Worm (Caenorhabditis elegans): Measurements from ENCODE around the gene dpy-8.

DNA sequence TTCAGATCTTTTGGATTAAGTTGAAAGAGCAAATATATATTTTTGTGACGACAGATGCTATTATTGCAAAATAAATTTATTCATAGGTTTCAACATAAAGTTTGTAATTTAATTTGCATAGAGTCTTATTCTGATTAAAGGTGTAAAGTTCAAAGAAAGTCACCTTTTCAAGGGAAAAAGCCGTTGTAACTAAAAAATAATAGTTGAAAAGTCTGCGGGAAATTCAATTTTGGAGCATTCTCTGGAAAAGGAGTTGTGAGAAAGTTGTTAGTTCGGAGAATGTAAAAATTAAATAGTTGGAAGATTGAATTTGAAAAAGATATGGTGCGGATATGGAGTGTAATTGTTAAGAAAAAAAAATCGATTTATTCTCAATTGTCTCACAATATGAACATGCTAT is 13.8 kb upstream of the dpy-8 start:
- no peak for TF ChIP-seq gei-17 (GFP tag; optimal IDR thresholded peaks at IDR 0.05)
- TF ChIP-seq sea-2 (GFP tag; IDR thresholded peaks at IDR 0.05) = no peak
- TF ChIP-seq ztf-26 (tag; optimal IDR thresholded peaks at IDR 0.05) = no peak
- TF ChIP-seq pbrm-1 (GFP tag; IDR thresholded peaks at IDR 0.05) = no peak
- no peak for TF ChIP-seq zfh-2 (GFP tag; conservative IDR thresholded peaks at IDR 0.05)
- TF ChIP-seq ama-1 (optimal IDR thresholded peaks at IDR 0.05) = no peak
- TF ChIP-seq ama-1 (GFP tag; optimal IDR thresholded peaks at IDR 0.05) = no peak
- no peak for TF ChIP-seq lin-40 (tag; optimal IDR thresholded peaks at IDR 0.05)

All from whole organism, young adult.